Worm (Caenorhabditis elegans): ENCODE results near the gene H03A11.2.
A peak's percentile ranks its signal among the peaks of the same experiment; 100 is the strongest.

H03A11.2 gene

DNA sequence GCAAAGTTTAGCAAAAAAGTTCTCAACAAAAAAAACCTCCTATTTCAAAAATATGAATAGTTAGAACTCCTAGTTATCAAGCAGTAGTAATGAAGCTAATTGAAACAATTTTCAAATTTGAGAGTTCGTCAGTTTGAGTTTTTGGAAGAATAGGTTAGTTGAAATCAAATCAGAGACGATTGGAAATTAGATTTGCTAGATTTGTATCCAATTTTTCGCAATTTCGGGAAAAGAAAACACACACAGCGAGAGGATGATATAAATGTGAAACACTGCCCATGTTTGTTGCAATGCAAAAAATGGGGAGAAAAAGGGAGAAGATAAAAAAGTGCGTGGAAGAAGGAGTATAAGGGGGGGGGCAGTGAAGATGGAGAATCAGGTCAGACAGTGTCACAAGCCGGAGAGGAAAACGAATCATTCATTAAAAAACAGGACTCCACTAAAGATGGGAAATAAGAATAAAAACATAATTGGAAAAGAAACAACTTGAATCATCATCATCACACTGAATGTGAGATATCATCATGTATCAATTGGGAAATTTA is 5.2 kb downstream of the H03A11.2 start:
- TF ChIP-seq nfya-1 (tag; optimal IDR thresholded peaks at IDR 0.05; ENCODE audit: insufficient read depth), result no peak
- TF ChIP-seq nhr-23 (tag; optimal IDR thresholded peaks at IDR 0.05), result peak; percentile 63

DNA sequence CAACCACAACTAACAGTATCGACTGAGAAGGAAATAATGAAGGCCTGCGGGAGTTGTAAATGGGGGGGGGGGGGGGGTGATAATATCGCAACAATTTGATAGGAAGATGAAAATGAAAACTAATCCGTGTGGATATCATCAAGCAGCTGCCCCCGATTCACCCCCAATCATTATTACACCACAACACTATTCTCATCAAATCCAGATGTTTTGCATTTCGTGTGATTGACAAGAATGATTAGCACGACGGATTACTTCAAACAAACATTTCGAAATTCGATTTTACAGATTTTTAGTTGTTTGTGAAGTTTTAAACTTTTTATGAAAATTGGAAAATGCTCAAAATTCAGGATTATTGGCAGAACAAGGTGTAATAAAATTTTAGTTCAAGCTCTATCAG is 6.3 kb downstream of the H03A11.2 start:
- no peak for TF ChIP-seq mdl-1 (tag; optimal IDR thresholded peaks at IDR 0.05)
- no peak for TF ChIP-seq pha-4 (tag; optimal IDR thresholded peaks at IDR 0.05)
- no peak for TF ChIP-seq ZK546.5 (tag; optimal IDR thresholded peaks at IDR 0.05)
- no peak for TF ChIP-seq daf-12 (tag; optimal IDR thresholded peaks at IDR 0.05)
- TF ChIP-seq snpc-4 (tag; optimal IDR thresholded peaks at IDR 0.05), result no peak
- TF ChIP-seq nfya-1 (tag; optimal IDR thresholded peaks at IDR 0.05; ENCODE audit: insufficient read depth), result no peak
- TF ChIP-seq nhr-23 (tag; optimal IDR thresholded peaks at IDR 0.05), result no peak
- no peak for TF ChIP-seq unc-62 (GFP tag; optimal IDR thresholded peaks at IDR 0.05)
- TF ChIP-seq elt-3 (tag; optimal IDR thresholded peaks at IDR 0.05), result no peak

DNA sequence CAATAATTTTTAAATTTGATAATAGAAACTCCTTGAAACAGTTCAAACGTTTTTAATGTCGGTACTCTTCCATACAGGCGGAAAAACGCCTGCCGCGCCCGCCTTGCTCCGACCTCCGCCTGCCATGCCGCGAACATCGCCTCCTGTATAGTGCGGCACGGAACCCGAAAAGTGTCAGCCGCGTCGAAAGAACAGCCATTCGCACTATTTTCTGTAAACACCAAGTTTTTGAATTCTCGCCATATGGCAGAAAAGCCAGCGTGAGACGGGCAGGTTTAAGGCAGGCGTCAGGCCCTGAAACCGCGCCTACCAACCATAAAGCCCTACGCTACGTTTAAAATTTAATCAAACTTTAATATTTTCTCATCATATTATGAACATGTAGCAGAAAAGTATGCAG is 7.7 kb downstream of the H03A11.2 start:
- TF ChIP-seq egl-27 (tag; optimal IDR thresholded peaks at IDR 0.05), result no peak
- peak; percentile 46 for TF ChIP-seq snpc-4 (tag; optimal IDR thresholded peaks at IDR 0.05)
- TF ChIP-seq nhr-11 (tag; optimal IDR thresholded peaks at IDR 0.05), result no peak
- TF ChIP-seq lsy-12 (tag; optimal IDR thresholded peaks at IDR 0.05), result no peak

DNA sequence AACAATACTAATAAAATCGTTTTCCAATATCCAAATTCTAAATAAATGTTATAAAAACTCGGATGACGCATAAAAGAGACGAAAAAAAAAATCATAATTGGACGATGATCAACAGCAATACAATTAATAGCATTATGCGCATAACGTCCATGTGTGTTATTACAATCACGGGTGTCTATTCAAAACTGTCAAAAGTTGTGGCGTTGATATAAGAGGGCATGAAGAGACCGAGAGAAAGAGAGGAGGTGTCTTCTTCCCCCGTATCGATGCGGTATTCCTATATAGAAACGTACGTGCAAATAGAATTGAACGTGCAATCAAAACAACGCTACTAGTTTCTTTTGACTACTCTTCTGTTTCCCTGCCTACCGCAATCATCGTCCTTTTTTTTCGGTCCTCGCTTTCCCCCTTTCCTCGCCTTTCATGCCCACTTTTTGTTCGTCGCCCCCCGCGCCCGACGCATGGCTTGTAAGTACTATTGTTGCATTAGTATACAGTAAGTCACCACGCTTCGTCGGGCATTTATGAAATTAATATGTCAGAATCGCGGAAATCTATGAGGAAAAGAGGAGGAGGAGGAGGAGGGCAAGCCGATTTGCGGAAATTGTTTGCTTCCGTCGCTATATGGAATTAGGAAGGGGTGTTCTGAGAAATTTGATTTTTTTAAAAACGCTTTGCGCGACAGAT is 8.4 kb downstream of the H03A11.2 start:
- TF ChIP-seq nhr-25 (tag; optimal IDR thresholded peaks at IDR 0.05) (no peak), hmg-11 (tag; optimal IDR thresholded peaks at IDR 0.05) (peak; percentile 12), pha-4 (tag; optimal IDR thresholded peaks at IDR 0.05) (peak; percentile 52), elt-2 (tag; optimal IDR thresholded peaks at IDR 0.05) (peak; percentile 42), pqm-1 (tag; optimal IDR thresholded peaks at IDR 0.05) (peak; percentile 27)

DNA sequence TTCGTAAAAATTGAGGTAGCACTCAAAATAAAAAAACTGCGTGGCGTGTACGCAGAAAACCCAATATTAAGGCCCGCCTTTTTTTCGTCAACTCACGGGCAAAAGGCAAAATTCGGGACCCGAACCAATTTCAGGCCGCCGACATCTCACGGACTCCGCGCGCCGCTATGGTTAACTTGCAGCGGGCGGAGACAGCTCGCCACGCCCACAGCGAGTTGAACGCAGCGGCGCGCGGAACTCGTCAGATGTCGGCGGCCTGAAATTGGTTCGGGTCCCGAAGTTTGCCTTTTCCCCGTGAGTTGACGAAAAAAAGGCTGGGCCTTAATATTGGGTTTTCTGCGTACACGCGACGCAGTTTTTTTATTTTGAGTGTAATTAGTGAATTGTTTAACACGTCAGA is 9.3 kb downstream of the H03A11.2 start:
- no peak for TF ChIP-seq nhr-67 (tag; optimal IDR thresholded peaks at IDR 0.05)
- TF ChIP-seq daf-12 (tag; optimal IDR thresholded peaks at IDR 0.05), result no peak
- no peak for TF ChIP-seq nhr-77 (tag; optimal IDR thresholded peaks at IDR 0.05)
- TF ChIP-seq zag-1 (tag; optimal IDR thresholded peaks at IDR 0.05), result no peak
- TF ChIP-seq sea-2 (GFP tag; optimal IDR thresholded peaks at IDR 0.05), result no peak
- no peak for TF ChIP-seq lsy-12 (tag; optimal IDR thresholded peaks at IDR 0.05)
- no peak for TF ChIP-seq egl-27 (tag; optimal IDR thresholded peaks at IDR 0.05)
- no peak for TF ChIP-seq nhr-12 (tag; optimal IDR thresholded peaks at IDR 0.05)
- no peak for TF ChIP-seq elt-1 (tag; optimal IDR thresholded peaks at IDR 0.05)
- no peak for TF ChIP-seq unc-62 (GFP tag; optimal IDR thresholded peaks at IDR 0.05)
- TF ChIP-seq skn-1 (tag; optimal IDR thresholded peaks at IDR 0.05), result no peak
- no peak for TF ChIP-seq fos-1 (tag; optimal IDR thresholded peaks at IDR 0.05)
- no peak for TF ChIP-seq mdl-1 (tag; optimal IDR thresholded peaks at IDR 0.05)
- no peak for TF ChIP-seq fkh-10 (GFP tag; optimal IDR thresholded peaks at IDR 0.05)
- TF ChIP-seq ztf-11 (tag; optimal IDR thresholded peaks at IDR 0.05), result no peak
- no peak for TF ChIP-seq mml-1 (tag; optimal IDR thresholded peaks at IDR 0.05)
- no peak for TF ChIP-seq nhr-23 (tag; optimal IDR thresholded peaks at IDR 0.05)
- no peak for TF ChIP-seq nhr-25 (tag; optimal IDR thresholded peaks at IDR 0.05)
- no peak for TF ChIP-seq egl-5 (tag; optimal IDR thresholded peaks at IDR 0.05)
- TF ChIP-seq ZK546.5 (tag; optimal IDR thresholded peaks at IDR 0.05), result no peak

DNA sequence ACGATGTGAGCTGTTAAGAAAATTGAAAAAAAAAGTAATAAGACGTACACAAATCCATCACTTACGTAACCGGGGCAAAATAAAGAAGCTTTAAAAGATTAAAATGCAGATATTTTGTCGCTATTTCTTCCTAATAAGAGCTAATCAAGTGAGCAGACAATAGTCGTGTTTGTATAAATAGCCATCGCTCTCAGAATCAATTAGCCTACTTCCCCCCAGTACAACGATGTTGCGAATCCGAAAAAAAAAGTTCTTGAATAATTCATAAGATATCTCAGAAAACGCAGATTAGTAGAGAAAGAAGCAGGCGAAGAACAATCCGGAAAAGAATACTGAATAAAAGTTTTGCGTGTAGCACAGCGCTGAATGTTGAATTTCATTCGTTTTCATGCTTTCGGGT is 15.2 kb downstream of the H03A11.2 start:
- no peak for TF ChIP-seq hmg-11 (tag; optimal IDR thresholded peaks at IDR 0.05)
- TF ChIP-seq sea-2 (GFP tag; optimal IDR thresholded peaks at IDR 0.05), result no peak
- TF ChIP-seq nhr-23 (tag; optimal IDR thresholded peaks at IDR 0.05), result no peak
- no peak for TF ChIP-seq aly-2 (tag; optimal IDR thresholded peaks at IDR 0.05)
- TF ChIP-seq R02D3.7 (tag; optimal IDR thresholded peaks at IDR 0.05), result no peak
- no peak for TF ChIP-seq fkh-10 (GFP tag; optimal IDR thresholded peaks at IDR 0.05)
- TF ChIP-seq nhr-76 (tag; optimal IDR thresholded peaks at IDR 0.05), result no peak
- TF ChIP-seq mml-1 (tag; optimal IDR thresholded peaks at IDR 0.05), result no peak
- no peak for TF ChIP-seq elt-1 (tag; optimal IDR thresholded peaks at IDR 0.05)
- no peak for TF ChIP-seq elt-3 (tag; optimal IDR thresholded peaks at IDR 0.05)
- TF ChIP-seq nhr-11 (tag; optimal IDR thresholded peaks at IDR 0.05), result no peak
- no peak for TF ChIP-seq jun-1 (tag; optimal IDR thresholded peaks at IDR 0.05)
- no peak for TF ChIP-seq nhr-237 (tag; optimal IDR thresholded peaks at IDR 0.05)
- no peak for TF ChIP-seq nhr-67 (tag; optimal IDR thresholded peaks at IDR 0.05)
- TF ChIP-seq nfya-1 (tag; optimal IDR thresholded peaks at IDR 0.05; ENCODE audit: insufficient read depth), result no peak
- TF ChIP-seq nhr-77 (tag; optimal IDR thresholded peaks at IDR 0.05), result no peak
- no peak for TF ChIP-seq egl-27 (tag; optimal IDR thresholded peaks at IDR 0.05)
- TF ChIP-seq lin-15B (tag; optimal IDR thresholded peaks at IDR 0.05), result no peak
